Worm (Caenorhabditis elegans): ENCODE results near the gene Y43F8B.2.

ce11 chrV:19555869-19556268 is 23.0 kb upstream of the Y43F8B.2 start, which contains the start of gene oac-1:
- no peak for TF ChIP-seq ama-1 (optimal IDR thresholded peaks at IDR 0.05)
- no peak for TF ChIP-seq unc-62 (GFP tag; optimal IDR thresholded peaks at IDR 0.05 in 1 of 2)
- TF ChIP-seq unc-62 (tag; optimal IDR thresholded peaks at IDR 0.05), result no peak
- no peak for TF ChIP-seq nhr-237 (tag; optimal IDR thresholded peaks at IDR 0.05)
- TF ChIP-seq dpl-1 (GFP tag; optimal IDR thresholded peaks at IDR 0.05), result no peak
- TF ChIP-seq lin-39 (tag; optimal IDR thresholded peaks at IDR 0.05), result no peak
- TF ChIP-seq Y105C5A.15 (GFP tag; IDR thresholded peaks at IDR 0.05), result no peak
- no peak for TF ChIP-seq dve-1 (tag; optimal IDR thresholded peaks at IDR 0.05; ENCODE audit: insufficient read depth)
- no peak for TF ChIP-seq hmg-1.1 (GFP tag; IDR thresholded peaks at IDR 0.05)
- no peak for TF ChIP-seq sdz-12 (GFP tag; optimal IDR thresholded peaks at IDR 0.05)
- TF ChIP-seq snpc-4 (tag; optimal IDR thresholded peaks at IDR 0.05), result no peak
